Worm (Caenorhabditis elegans) whole organism, young adult: ENCODE data around the gene pro-1.

Experiments used
- B0336.3 ChIP-seq: fragments of 200-800 bp; sonication (Bioruptor generic); IDR thresholded peaks from 2 replicates; pipeline ENCODE4 v1.3.6; 2022; ENCODE audit warnings: missing genetic modification characterization, missing compliant biosample characterization
- F57C9.4 ChIP-seq: sonication (generic microtip); optimal IDR thresholded peaks from 2 replicates; lab custom pipeline; 2017; ENCODE audit warnings: mild to moderate bottlenecking, missing genetic modification characterization, missing compliant biosample characterization
- T07F8.4 ChIP-seq: sonication (generic microtip); optimal IDR thresholded peaks from 2 replicates; lab custom pipeline; 2016; ENCODE audit warnings: mild to moderate bottlenecking, missing genetic modification characterization, moderate library complexity, missing compliant biosample characterization
- Y53F4B.3 ChIP-seq: fragments of 200-800 bp; sonication (Bioruptor generic); IDR thresholded peaks from 2 replicates; pipeline ENCODE4 v1.3.6; 2022; ENCODE audit warnings: missing genetic modification reagents, missing genetic modification characterization, missing compliant biosample characterization
- Y53G8AR.9 ChIP-seq: fragments of 200-800 bp; sonication (Bioruptor generic); conservative IDR thresholded peaks from 2 replicates; pipeline ENCODE4 v1.3.6; 2022; ENCODE audit warnings: missing genetic modification reagents, missing genetic modification characterization, missing compliant biosample characterization
- Y56A3A.18 ChIP-seq: fragments of 200-800 bp; sonication (Bioruptor generic); IDR thresholded peaks from 2 replicates; pipeline ENCODE4 v1.3.6; 2022; ENCODE audit warnings: missing genetic modification reagents, missing genetic modification characterization, missing compliant biosample characterization
- Y95B8A.8 ChIP-seq: fragments of 200-800 bp; sonication (Bioruptor generic); IDR thresholded peaks from 2 replicates; pipeline ENCODE4 v1.3.6; 2022; ENCODE audit warnings: missing genetic modification reagents, missing genetic modification characterization, missing compliant biosample characterization
- ZK185.1 ChIP-seq: sonication (generic microtip); optimal IDR thresholded peaks from 2 replicates; lab custom pipeline; 2016; ENCODE audit warnings: mild to moderate bottlenecking, missing genetic modification characterization, missing compliant biosample characterization; ENCODE audit not compliant: poor library complexity, severe bottlenecking
- ama-1 ChIP-seq, 3 experiments: fragments of 150-350 bp in 1 of 3; sonication (generic microtip) in 2 of 3; optimal IDR thresholded peaks; 2 replicates each; lab custom pipeline; 2014 to 2018; ENCODE audit warnings: missing biosample characterization in 2 of 3, missing genetic modification characterization in 2 of 3, missing genetic modification reagents in 2 of 3
- attf-6 ChIP-seq: fragments of 200-800 bp; sonication (Bioruptor generic); IDR thresholded peaks from 2 replicates; pipeline ENCODE4 v1.3.6; 2022; ENCODE audit warnings: missing genetic modification reagents, missing genetic modification characterization, missing compliant biosample characterization
- ccch-3 ChIP-seq: fragments of 200-800 bp; sonication (Bioruptor generic); optimal IDR thresholded peaks from 2 replicates; lab custom pipeline; 2018; ENCODE audit warnings: mild to moderate bottlenecking, missing genetic modification characterization, missing compliant biosample characterization
- cebp-1 ChIP-seq, 2 experiments: fragments of 200-800 bp in 1 of 2; sonication (Bioruptor generic) in 1 of 2; sonication (generic microtip) in 1 of 2; IDR thresholded peaks in 1 of 2; optimal IDR thresholded peaks in 1 of 2; 2 replicates each; pipeline versions ENCODE4 v1.3.6 to Lab custom; 2017 to 2022; ENCODE audit warnings: missing compliant biosample characterization in 2 of 2, missing genetic modification characterization in 2 of 2, mild to moderate bottlenecking in 1 of 2, missing genetic modification reagents in 1 of 2, moderate library complexity in 1 of 2
- cebp-2 ChIP-seq: fragments of 200-800 bp; sonication (Bioruptor generic); IDR thresholded peaks from 2 replicates; pipeline ENCODE4 v1.3.6; 2022; ENCODE audit warnings: missing genetic modification characterization, missing compliant biosample characterization
- ceh-100 ChIP-seq: fragments of 200-800 bp; sonication (Bioruptor generic); IDR thresholded peaks from 2 replicates; pipeline ENCODE4 v1.3.6; 2022; ENCODE audit warnings: missing genetic modification reagents, missing genetic modification characterization, missing compliant biosample characterization
- ceh-58 ChIP-seq: fragments of 200-800 bp; sonication (Bioruptor generic); IDR thresholded peaks from 2 replicates; pipeline ENCODE4 v1.3.6; 2022; ENCODE audit warnings: missing genetic modification characterization, missing compliant biosample characterization
- dox-1 ChIP-seq: fragments of 200-800 bp; sonication (Bioruptor generic); IDR thresholded peaks from 2 replicates; pipeline ENCODE4 v1.3.6; 2022; ENCODE audit warnings: missing genetic modification reagents, missing genetic modification characterization, missing compliant biosample characterization
- dpl-1 ChIP-seq: fragments of 150-350 bp; optimal IDR thresholded peaks from 2 replicates; lab custom pipeline; 2014; ENCODE audit warnings: missing biosample characterization, missing genetic modification reagents, missing genetic modification characterization
- ekl-4 ChIP-seq: fragments of 200-800 bp; sonication (Bioruptor generic); IDR thresholded peaks from 2 replicates; pipeline ENCODE4 v1.3.6; 2022; ENCODE audit warnings: missing genetic modification reagents, missing genetic modification characterization, missing compliant biosample characterization
- ets-4 ChIP-seq: fragments of 200-800 bp; sonication (Bioruptor generic); optimal IDR thresholded peaks from 2 replicates; lab custom pipeline; 2018; ENCODE audit warnings: mild to moderate bottlenecking, missing genetic modification characterization, missing compliant biosample characterization
- hmg-1.2 ChIP-seq: fragments of 200-800 bp; sonication (Bioruptor generic); IDR thresholded peaks from 2 replicates; pipeline ENCODE4 v1.3.6; 2022; ENCODE audit warnings: missing genetic modification reagents, missing genetic modification characterization, missing compliant biosample characterization
- hsf-1 ChIP-seq: fragments of 200-800 bp; sonication (Bioruptor generic); IDR thresholded peaks from 2 replicates; pipeline ENCODE4 v1.3.6; 2022; ENCODE audit warnings: missing genetic modification reagents, missing genetic modification characterization, missing compliant biosample characterization
- lin-35 ChIP-seq, 3 experiments: fragments of 150-350 bp in 2 of 3; sonication (generic microtip) in 1 of 3; optimal IDR thresholded peaks; 2 replicates each; lab custom pipeline; 2014 to 2018; ENCODE audit warnings: missing biosample characterization in 3 of 3, missing genetic modification characterization in 3 of 3, missing genetic modification reagents in 3 of 3
- madf-6 ChIP-seq: fragments of 200-800 bp; sonication (Bioruptor generic); IDR thresholded peaks from 2 replicates; pipeline ENCODE4 v1.3.6; 2022; ENCODE audit warnings: missing genetic modification reagents, missing genetic modification characterization, missing compliant biosample characterization
- mel-28 ChIP-seq: sonication (generic microtip); optimal IDR thresholded peaks from 2 replicates; lab custom pipeline; 2016; ENCODE audit warnings: borderline replicate concordance, mild to moderate bottlenecking, missing genetic modification characterization, missing compliant biosample characterization
- mes-4 ChIP-seq: sonication (generic microtip); optimal IDR thresholded peaks from 2 replicates; lab custom pipeline; 2016; ENCODE audit warnings: missing genotype, missing genetic modification characterization, missing compliant biosample characterization
- nhr-90 ChIP-seq: sonication (generic microtip); optimal IDR thresholded peaks from 2 replicates; lab custom pipeline; 2016; ENCODE audit warnings: missing genotype, mild to moderate bottlenecking, missing genetic modification characterization, missing compliant biosample characterization
- pha-4 ChIP-seq: fragments of 150-350 bp; sonication (generic microtip); optimal IDR thresholded peaks from 2 replicates; lab custom pipeline; 2014; ENCODE audit warnings: missing biosample characterization, missing genetic modification reagents, missing genetic modification characterization
- snpc-1.3 ChIP-seq: sonication (generic microtip); optimal IDR thresholded peaks from 2 replicates; lab custom pipeline; 2017; ENCODE audit warnings: missing genetic modification characterization, mild to moderate bottlenecking, missing compliant biosample characterization, antibody characterized with exemption, moderate library complexity, missing genotype, missing genetic modification reagents; ENCODE audit not compliant: insufficient read depth
- snpc-3.4 ChIP-seq: sonication (generic microtip); optimal IDR thresholded peaks from 2 replicates; lab custom pipeline; 2017; ENCODE audit warnings: missing genetic modification characterization, mild to moderate bottlenecking, missing compliant biosample characterization, antibody characterized with exemption, moderate library complexity, missing genotype, missing genetic modification reagents
- snpc-4 ChIP-seq, 5 experiments: fragments of 150-350 bp in 1 of 5; sonication (generic microtip) in 4 of 5; optimal IDR thresholded peaks; 2 replicates each; lab custom pipeline; 2014 to 2018; ENCODE audit warnings: missing genetic modification characterization in 5 of 5, missing biosample characterization in 3 of 5, antibody characterized with exemption in 2 of 5, mild to moderate bottlenecking in 2 of 5, missing compliant biosample characterization in 2 of 5, missing genotype in 2 of 5, moderate library complexity in 2 of 5, missing genetic modification reagents in 1 of 5
- tbp1 ChIP-seq: fragments of 200-800 bp; sonication (Bioruptor generic); optimal IDR thresholded peaks from 2 replicates; lab custom pipeline; 2018; ENCODE audit warnings: mild to moderate bottlenecking, missing genetic modification characterization, missing compliant biosample characterization
- tlf-1 ChIP-seq: fragments of 200-800 bp; sonication (Bioruptor generic); optimal IDR thresholded peaks from 2 replicates; lab custom pipeline; 2018; ENCODE audit warnings: mild to moderate bottlenecking, missing genetic modification characterization, missing compliant biosample characterization
- zim-3 ChIP-seq: sonication (generic microtip); optimal IDR thresholded peaks from 2 replicates; lab custom pipeline; 2017; ENCODE audit warnings: mild to moderate bottlenecking, missing genetic modification characterization, moderate library complexity, missing compliant biosample characterization
- ztf-25 ChIP-seq: fragments of 200-800 bp; sonication (Bioruptor generic); IDR thresholded peaks from 2 replicates; pipeline ENCODE4 v1.3.6; 2022; ENCODE audit warnings: missing genetic modification reagents, missing genetic modification characterization, missing compliant biosample characterization
- ztf-28 ChIP-seq: fragments of 200-800 bp; sonication (Bioruptor generic); IDR thresholded peaks from 2 replicates; pipeline ENCODE4 v1.3.6; 2022; ENCODE audit warnings: missing genetic modification reagents, missing genetic modification characterization, missing compliant biosample characterization

pro-1 gene

DNA sequence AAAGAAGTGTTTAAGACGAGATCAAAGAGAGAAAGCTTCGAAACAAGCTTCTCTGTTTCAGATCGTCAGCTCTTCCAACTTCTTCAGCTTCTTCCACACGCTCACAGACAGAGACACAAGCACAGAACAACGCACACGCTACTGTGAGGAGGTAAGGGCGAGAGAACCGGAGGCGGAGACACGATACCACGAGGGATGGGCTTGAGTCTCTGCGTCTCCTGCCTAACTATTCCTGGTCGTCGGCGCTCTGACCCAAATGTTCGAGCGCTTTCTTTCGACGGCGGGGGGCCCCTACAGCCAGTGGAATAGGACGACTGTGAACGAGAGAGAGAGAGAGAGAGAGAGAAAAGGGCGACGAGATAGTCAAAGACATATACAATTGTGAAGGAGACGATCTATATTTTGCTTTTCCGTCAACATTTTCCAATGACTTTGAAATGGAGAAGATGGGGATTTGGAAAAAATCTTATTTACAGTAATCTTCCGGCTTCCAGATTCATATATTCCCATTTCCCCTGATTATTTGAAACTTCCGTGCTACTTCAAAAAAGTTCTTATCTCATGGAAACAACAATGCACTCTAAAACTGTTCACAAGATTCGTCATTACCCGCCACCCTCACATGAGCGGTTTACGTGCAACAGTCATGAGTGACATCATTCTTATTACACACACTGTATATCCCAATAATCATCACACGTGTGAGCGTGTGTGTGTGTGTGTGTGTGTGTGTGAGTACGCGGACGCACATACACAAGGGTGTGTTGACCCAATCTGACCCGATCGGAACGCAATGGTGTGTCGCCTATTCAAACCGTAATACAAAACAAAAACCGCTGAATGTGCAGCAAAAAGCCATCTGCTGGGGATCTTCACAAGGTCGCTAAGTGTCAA is 7.2 kb upstream of the pro-1 start (continued):
- peak; percentile 9 for TF ChIP-seq nhr-90 (tag; lab: Kevin White, UChicago)
- TF ChIP-seq mes-4 (tag; lab: Kevin White, UChicago): no peak
- TF ChIP-seq ekl-4 (GFP tag; lab: Robert Waterston, UW): peak; percentile 57
- TF ChIP-seq Y95B8A.8: no peak; the same call in 1 of the 2 replicates
- TF ChIP-seq snpc-1.3: no peak
- TF ChIP-seq hmg-1.2 (GFP tag; lab: Robert Waterston, UW): peak; percentile 65
- no peak for TF ChIP-seq dpl-1 (GFP tag; lab: Kevin White, UChicago)
- no peak for TF ChIP-seq cebp-2 (GFP tag; lab: Robert Waterston, UW)
- no peak for TF ChIP-seq ceh-58 (GFP tag; lab: Robert Waterston, UW)
- no peak for TF ChIP-seq mel-28 (tag; lab: Kevin White, UChicago)
- peak; percentile 77 for TF ChIP-seq ZK185.1 (tag; lab: Kevin White, UChicago)
- TF ChIP-seq madf-6 (GFP tag; lab: Robert Waterston, UW): no peak
- 0 out of 2 replicates have a peak, but pooled peaks have one; percentile 6 for TF ChIP-seq ztf-25

DNA sequence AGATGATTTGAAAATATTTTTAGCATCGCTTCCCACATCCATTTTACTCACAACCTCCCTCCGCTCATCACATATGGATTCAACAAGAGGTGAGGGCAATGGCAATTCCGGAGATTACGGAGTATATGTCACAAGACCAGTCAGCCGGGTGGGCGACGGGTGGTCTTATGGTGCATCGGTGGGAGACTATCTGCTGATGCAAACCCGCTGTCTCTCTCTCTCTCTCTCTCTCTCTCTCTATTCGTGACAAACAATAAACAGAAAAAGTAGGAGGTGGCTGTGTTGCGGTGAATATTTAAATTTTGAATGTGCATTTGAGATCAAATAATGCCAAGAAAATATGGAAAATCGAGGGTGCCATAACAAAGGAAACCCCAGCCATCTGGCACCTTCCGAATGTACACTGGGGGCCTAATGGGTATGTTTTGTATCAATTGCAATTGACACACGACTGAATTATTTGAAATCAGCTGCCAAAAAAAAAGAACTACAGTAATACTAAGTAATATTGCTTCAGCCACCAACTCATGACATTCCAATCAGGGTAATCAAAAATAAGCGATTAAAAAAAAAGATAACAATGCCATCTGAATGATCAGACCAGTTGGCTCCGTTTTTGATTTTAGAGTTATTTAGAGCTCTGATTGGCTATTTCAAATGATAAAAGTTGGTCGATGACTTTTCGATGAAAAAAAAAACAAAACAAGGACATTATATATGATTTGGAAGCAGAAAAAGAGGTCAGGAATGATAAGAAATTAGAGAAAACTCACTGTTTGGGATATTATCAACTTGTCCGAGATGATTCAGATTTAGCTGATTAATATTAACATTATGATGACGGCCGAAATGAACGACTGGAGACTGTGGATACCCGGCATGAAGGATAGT is 6.3 kb upstream of the pro-1 start:
- TF ChIP-seq zim-3 (tag; lab: Kevin White, UChicago) (peak; percentile 15), ets-4 (GFP tag; lab: Kevin White, UChicago) (peak; percentile 59), hsf-1 (GFP tag; lab: Robert Waterston, UW) (no peak), lin-35 (GFP tag; optimal IDR thresholded peaks at IDR 0.05; lab: Kevin White, UChicago) (no peak), pha-4 (tag; lab: Kevin White, UChicago) (no peak), snpc-4 (GFP tag; optimal IDR thresholded peaks at IDR 0.05; lab: Kevin White, UChicago) (no peak), snpc-4 (tag; optimal IDR thresholded peaks at IDR 0.05; lab: Kevin White, UChicago) (no peak), dox-1 (peak; percentile 37; the same call in 1 of the 2 replicates), attf-6 (GFP tag; lab: Robert Waterston, UW) (no peak), hmg-1.2 (GFP tag; lab: Robert Waterston, UW) (peak; percentile 24; the same call in 1 of the 2 replicates), cebp-1 (GFP tag; IDR thresholded peaks at IDR 0.05; lab: Robert Waterston, UW) (no peak), cebp-1 (tag; optimal IDR thresholded peaks at IDR 0.05; lab: Kevin White, UChicago) (peak; percentile 6), ama-1 (optimal IDR thresholded peaks at IDR 0.05; lab: Kevin White, UChicago) (peak; percentile 94), ama-1 (GFP tag; optimal IDR thresholded peaks at IDR 0.05; lab: Kevin White, UChicago) (peak in 1 of 2 experiments; percentile 9), snpc-3.4 (tag; lab: Kevin White, UChicago) (peak; percentile 11), T07F8.4 (no peak), ccch-3 (GFP tag; lab: Kevin White, UChicago) (no peak), tbp1 (GFP tag; lab: Kevin White, UChicago) (peak; percentile 21), F57C9.4 (tag; lab: Kevin White, UChicago) (no peak), mes-4 (tag; lab: Kevin White, UChicago) (no peak), ZK185.1 (tag; lab: Kevin White, UChicago) (peak; percentile 31), Y95B8A.8 (0 out of 2 replicates have a peak, but pooled peaks have one; percentile 8), ztf-28 (0 out of 2 replicates have a peak, but pooled peaks have one; percentile 23), Y53F4B.3 (GFP tag; lab: Robert Waterston, UW) (no peak), ceh-100 (0 out of 2 replicates have a peak, but pooled peaks have one; percentile 9), Y56A3A.18 (GFP tag; lab: Robert Waterston, UW) (0 out of 2 replicates have a peak, but pooled peaks have one; percentile 6), tlf-1 (peak; percentile 40), B0336.3 (0 out of 2 replicates have a peak, but pooled peaks have one; percentile 3), Y53G8AR.9 (GFP tag; lab: Robert Waterston, UW) (0 out of 2 replicates have a peak, but pooled peaks have one; percentile 7), ztf-25 (0 out of 2 replicates have a peak, but pooled peaks have one; percentile 49)
